Worm (Caenorhabditis elegans): ENCODE data around the gene mcm-6.
A peak's percentile ranks its signal among the peaks of the same experiment; 100 is the strongest.

Gene mcm-6

DNA sequence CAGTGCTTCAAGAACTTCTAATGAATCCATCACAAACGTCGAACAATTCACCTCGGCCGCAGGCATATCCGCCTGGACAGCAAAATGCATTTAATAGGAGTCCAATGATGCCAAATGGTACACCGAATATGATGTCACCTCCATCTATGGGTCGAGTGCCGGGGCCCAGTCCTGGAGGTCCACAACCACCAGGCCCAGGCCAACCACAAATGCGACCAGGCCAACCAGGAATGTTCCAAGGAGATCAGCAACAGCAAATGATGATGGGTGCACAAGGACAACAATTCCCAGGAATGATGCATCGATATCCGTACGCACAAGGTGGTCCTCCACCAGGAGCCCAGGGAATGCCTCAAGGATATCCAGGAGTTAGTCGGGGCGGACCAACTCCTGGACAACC, 27.1 kb upstream of the mcm-6 start:
- TF ChIP-seq aha-1 (tag) (peak; percentile 50), madf-9 (GFP tag; conservative IDR thresholded peaks at IDR 0.05) (no peak), unc-62 (GFP tag; optimal IDR thresholded peaks at IDR 0.05 in 1 of 2) (peak in 1 of 2 experiments; percentile 57), unc-62 (tag; optimal IDR thresholded peaks at IDR 0.05) (no peak)

DNA sequence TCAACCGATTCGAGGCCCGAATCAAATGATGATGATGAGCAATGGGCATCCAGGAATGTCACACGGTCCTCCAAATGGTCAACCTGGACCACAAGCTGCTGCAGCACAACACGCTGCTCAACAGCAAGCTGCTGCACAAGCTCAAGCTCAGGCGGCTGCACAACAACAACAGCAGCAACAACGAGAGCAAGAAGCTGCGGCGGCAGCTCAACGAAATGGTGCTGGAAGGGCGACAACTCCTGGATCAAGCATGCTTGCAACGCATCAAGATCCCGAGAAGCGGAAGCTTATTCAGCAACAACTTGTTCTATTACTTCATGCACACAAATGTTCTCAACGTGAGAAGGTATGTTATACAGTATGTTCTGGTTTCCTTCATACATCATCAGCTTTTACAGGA, 26.1 kb upstream of the mcm-6 start:
- TF ChIP-seq ZK337.2 (GFP tag; IDR thresholded peaks at IDR 0.05) (no peak), lim-7 (GFP tag; IDR thresholded peaks at IDR 0.05) (0 out of 2 replicates have a peak, but pooled peaks have one; percentile 14), set-16 (GFP tag; IDR thresholded peaks at IDR 0.05) (peak; percentile 69), sdz-12 (GFP tag; optimal IDR thresholded peaks at IDR 0.05) (no peak), unc-62 (GFP tag; optimal IDR thresholded peaks at IDR 0.05 in 1 of 2) (peak in 1 of 2 experiments; percentile 17), unc-62 (tag; optimal IDR thresholded peaks at IDR 0.05) (no peak), ceh-82 (tag; optimal IDR thresholded peaks at IDR 0.05) (no peak), dmd-9 (GFP tag; IDR thresholded peaks at IDR 0.05) (0 out of 2 replicates have a peak, but pooled peaks have one; percentile 55)

DNA sequence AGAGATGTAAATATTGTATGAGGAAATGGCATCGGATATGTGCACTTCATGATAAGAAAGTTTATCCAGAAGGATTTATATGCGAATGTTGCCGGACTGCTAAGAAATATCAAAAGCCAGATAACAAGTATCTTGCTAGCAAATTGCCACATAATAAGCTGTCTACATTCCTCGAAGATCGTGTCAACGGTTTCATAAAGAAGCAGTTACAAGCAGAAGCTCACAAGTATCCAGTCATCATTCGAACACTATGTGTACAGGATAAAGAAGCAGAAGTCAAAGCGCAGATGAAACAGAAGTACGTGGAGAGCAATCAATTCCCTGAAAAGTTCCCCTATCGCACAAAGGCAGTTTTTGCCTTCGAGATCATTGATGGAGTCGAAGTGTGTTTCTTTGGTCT, 23.6 kb upstream of the mcm-6 start:
- no peak for TF ChIP-seq lin-15B (tag; optimal IDR thresholded peaks at IDR 0.05)
- no peak for TF ChIP-seq Y48G9A.11 (GFP tag; IDR thresholded peaks at IDR 0.05)
- peak in 1 of 2 experiments; percentile 97 for TF ChIP-seq unc-62 (GFP tag; optimal IDR thresholded peaks at IDR 0.05 in 1 of 2)
- TF ChIP-seq unc-62 (tag; optimal IDR thresholded peaks at IDR 0.05), result no peak
- no peak for TF ChIP-seq gei-8 (GFP tag; optimal IDR thresholded peaks at IDR 0.05)

DNA sequence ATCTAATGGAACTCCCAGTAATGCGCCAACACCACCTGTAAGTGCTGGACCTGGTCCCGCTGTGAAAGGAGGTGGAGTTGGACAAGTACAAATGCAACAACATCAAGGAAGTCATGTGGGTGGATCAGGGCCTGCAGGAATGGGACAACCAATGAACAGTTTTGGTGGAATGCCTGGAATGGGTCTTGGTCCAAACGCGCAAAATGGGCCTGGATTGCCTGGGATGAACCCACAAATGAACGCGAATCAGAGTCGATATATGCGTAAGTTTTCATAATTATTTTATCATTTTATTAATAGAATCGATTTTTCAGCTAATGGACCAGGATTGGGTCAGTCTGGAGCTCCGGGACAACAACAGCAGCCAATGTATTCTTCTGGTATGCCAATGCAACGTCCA, 21.8 kb upstream of the mcm-6 start:
- TF ChIP-seq mdt-29 (GFP tag; IDR thresholded peaks at IDR 0.05) (no peak), nhr-102 (tag; optimal IDR thresholded peaks at IDR 0.05) (no peak), aha-1 (tag) (no peak), lin-38 (GFP tag; IDR thresholded peaks at IDR 0.05) (0 out of 2 replicates have a peak, but pooled peaks have one; percentile 27), D1046.2 (GFP tag; IDR thresholded peaks at IDR 0.05) (0 out of 2 replicates have a peak, but pooled peaks have one; percentile 50), unc-62 (GFP tag; optimal IDR thresholded peaks at IDR 0.05 in 1 of 2) (peak in 1 of 2 experiments; percentile 25), unc-62 (tag; optimal IDR thresholded peaks at IDR 0.05) (no peak), Y5F2A.4 (GFP tag; optimal IDR thresholded peaks at IDR 0.05) (no peak)

DNA sequence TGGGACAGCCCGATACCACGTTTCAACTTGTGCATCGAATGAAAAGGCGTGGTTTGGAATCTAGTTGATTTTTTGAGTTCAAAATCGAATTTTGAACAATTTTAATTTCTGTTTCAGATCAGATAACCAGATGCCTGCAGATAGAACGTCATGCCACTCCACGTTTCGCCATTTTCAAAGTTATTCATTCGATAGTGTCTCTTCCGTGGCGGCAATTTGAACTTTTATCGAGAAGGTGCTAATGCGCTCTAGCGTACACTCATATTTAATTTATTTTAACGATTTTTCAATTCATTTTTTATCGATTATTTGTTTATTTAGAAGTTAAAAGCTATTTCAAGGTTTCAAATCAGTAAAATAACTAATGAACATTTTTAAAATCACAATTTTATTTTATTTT, 18.3 kb upstream of the mcm-6 start:
- TF ChIP-seq dpl-1 (GFP tag; optimal IDR thresholded peaks at IDR 0.05) (peak; percentile 54), ama-1 (optimal IDR thresholded peaks at IDR 0.05) (no peak), daf-8 (GFP tag; IDR thresholded peaks at IDR 0.05) (no peak), fos-1 (tag; optimal IDR thresholded peaks at IDR 0.05) (no peak), mes-2 (tag; optimal IDR thresholded peaks at IDR 0.05; ENCODE audit: poor library complexity, severe bottlenecking) (peak; percentile 73), dmd-8 (GFP tag; IDR thresholded peaks at IDR 0.05) (no peak), aha-1 (tag) (peak; percentile 79), hlh-30 (tag; optimal IDR thresholded peaks at IDR 0.05; ENCODE audit: insufficient read depth) (no peak), lin-38 (GFP tag; IDR thresholded peaks at IDR 0.05) (peak; percentile 82), unc-130 (GFP tag; optimal IDR thresholded peaks at IDR 0.05) (peak; percentile 38), cey-2 (tag; optimal IDR thresholded peaks at IDR 0.05; ENCODE audit: borderline replicate concordance, insufficient read depth) (no peak), T26A8.4 (GFP tag; IDR thresholded peaks at IDR 0.05) (no peak), lir-3 (tag; optimal IDR thresholded peaks at IDR 0.05) (no peak), nhr-10 (tag; optimal IDR thresholded peaks at IDR 0.05) (no peak), aly-2 (tag; optimal IDR thresholded peaks at IDR 0.05) (no peak), nhr-48 (tag; optimal IDR thresholded peaks at IDR 0.05) (no peak)

DNA sequence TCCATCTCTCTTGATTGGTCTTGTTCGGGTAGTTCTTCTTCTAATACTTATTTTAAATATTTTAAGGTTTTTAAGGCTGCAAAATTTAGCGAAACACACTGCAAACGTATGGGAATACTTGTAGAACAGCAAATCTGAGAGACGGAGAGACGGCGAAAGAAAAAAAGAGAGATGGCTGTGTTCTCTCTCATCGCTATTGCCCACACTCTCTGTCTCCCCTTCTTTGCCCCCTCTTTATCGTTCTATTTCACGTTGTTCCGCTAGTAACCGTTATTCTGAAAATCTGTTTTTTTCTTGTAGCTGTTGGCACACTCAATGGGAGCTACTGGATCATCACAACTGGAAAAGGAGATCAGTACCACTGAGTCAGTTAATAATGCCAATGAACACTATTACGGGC, 17.8 kb upstream of the mcm-6 start, which contains the start of gene usp-46:
TSS of gene usp-46 (plus strand) at position 301 of the 400 bp plus-strand sequence.
- TF ChIP-seq ces-1 (GFP tag; optimal IDR thresholded peaks at IDR 0.05), result no peak
- peak; percentile 10 for TF ChIP-seq dve-1 (tag; optimal IDR thresholded peaks at IDR 0.05; ENCODE audit: insufficient read depth)
- peak; percentile 7 for TF ChIP-seq mep-1 (tag; optimal IDR thresholded peaks at IDR 0.05)
- TF ChIP-seq lin-15B (tag; optimal IDR thresholded peaks at IDR 0.05), result no peak
- peak; percentile 4 for TF ChIP-seq nhr-28 (tag; optimal IDR thresholded peaks at IDR 0.05)
- TF ChIP-seq hlh-11 (tag; optimal IDR thresholded peaks at IDR 0.05), result peak; percentile 4
- TF ChIP-seq mes-2 (tag; optimal IDR thresholded peaks at IDR 0.05; ENCODE audit: poor library complexity, severe bottlenecking), result peak; percentile 22
- TF ChIP-seq hmg-1.1 (GFP tag; IDR thresholded peaks at IDR 0.05), result 0 out of 2 replicates have a peak, but pooled peaks have one; percentile 18
- TF ChIP-seq pha-4 (GFP tag; IDR thresholded peaks at IDR 0.05), result no peak
- no peak for TF ChIP-seq pha-4 (tag; optimal IDR thresholded peaks at IDR 0.05)
- TF ChIP-seq spr-3 (GFP tag; optimal IDR thresholded peaks at IDR 0.05), result no peak
- no peak for TF ChIP-seq dmd-8 (GFP tag; IDR thresholded peaks at IDR 0.05)
- TF ChIP-seq mxl-3 (GFP tag; optimal IDR thresholded peaks at IDR 0.05), result no peak
